Worm (Caenorhabditis elegans): ENCODE measurements around the gene tag-273.

DNA sequence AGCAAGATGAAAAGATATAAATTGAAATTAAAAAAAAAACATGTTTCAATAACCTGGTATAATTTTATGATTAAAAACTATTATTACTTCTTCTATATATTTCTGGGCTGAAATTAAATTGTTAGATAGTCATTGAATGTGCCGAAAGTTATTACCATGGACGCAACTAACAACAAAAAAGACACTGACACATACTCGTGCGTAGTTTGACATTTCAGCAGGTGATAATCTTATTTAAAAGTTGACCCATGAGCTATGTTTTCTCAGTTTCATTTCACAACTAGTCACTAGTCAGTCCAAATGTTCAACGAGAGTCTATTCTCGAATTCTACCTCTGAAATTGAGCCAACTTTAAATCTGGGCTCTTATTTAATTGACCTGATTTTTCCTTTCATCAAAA, 23.8 kb upstream of the tag-273 start, which contains the start of gene T27E7.3:
- TF ChIP-seq C34B4.2 (tag; optimal IDR thresholded peaks at IDR 0.05) (no peak), pqm-1 (tag; optimal IDR thresholded peaks at IDR 0.05) (no peak), unc-62 (GFP tag; optimal IDR thresholded peaks at IDR 0.05) (no peak), mdl-1 (tag; optimal IDR thresholded peaks at IDR 0.05) (no peak), lir-3 (tag; optimal IDR thresholded peaks at IDR 0.05; ENCODE audit: poor library complexity) (no peak)
